Fruit fly (Drosophila melanogaster) S2 (cell line): Measurements from ENCODE around the gene dimm.

ENCODE experiments used
- CG8478 ChIP-seq: fragments of >200 bp; optimal IDR thresholded peaks from 2 replicates; lab custom pipeline; 2018
- CTCF ChIP-seq, 2 experiments: fragments of >200 bp; optimal IDR thresholded peaks; 2 replicates each; lab custom pipeline; 2018

DNA sequence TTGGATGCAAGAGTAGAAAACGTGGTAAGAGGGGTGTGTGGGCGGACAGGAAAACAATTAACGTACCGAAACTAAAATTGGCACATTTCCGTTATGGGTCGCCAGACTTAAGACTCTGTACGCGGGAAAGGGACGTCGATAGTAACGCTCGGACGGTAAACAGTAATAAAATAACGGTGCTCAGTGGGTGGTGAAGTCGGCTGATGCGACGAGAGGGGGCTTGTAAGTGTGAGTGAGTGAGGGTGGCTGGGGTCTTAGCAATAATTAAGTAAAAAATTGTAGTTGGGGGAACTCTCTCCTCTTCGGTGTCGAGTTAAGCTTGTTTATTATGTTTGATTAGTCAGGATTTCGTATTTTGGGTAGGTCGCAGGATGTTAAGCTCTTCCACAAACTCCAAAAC lies 10.2 kb downstream of the dimm start:
- TF ChIP-seq CG8478 (lab: Kevin White, UChicago) (no peak), CTCF (optimal IDR thresholded peaks at IDR 0.05; lab: Kevin White, UChicago) (no peak)
